Worm (Caenorhabditis elegans) whole organism, early embryonic: ENCODE data around the gene Y41E3.19.

Source experiments
- B0310.2 ChIP-seq: sonication (generic microtip); optimal IDR thresholded peaks from 2 replicates; lab custom pipeline; 2016; ENCODE audit warnings: mild to moderate bottlenecking, missing genetic modification characterization, missing compliant biosample characterization
- F13C5.2 ChIP-seq: sonication (generic microtip); optimal IDR thresholded peaks from 2 replicates; lab custom pipeline; 2017; ENCODE audit warnings: mild to moderate bottlenecking, missing genetic modification characterization, inconsistent platforms, missing compliant biosample characterization
- aly-1 ChIP-seq: sonication (generic microtip); optimal IDR thresholded peaks from 2 replicates; lab custom pipeline; 2016; ENCODE audit warnings: missing genetic modification characterization, missing compliant biosample characterization
- ama-1 ChIP-seq: fragments of 150-350 bp; optimal IDR thresholded peaks from 2 replicates; lab custom pipeline; 2014
- ceh-13 ChIP-seq: fragments of 200-800 bp; sonication (Bioruptor generic); optimal IDR thresholded peaks from 2 replicates; lab custom pipeline; 2018; ENCODE audit warnings: mild to moderate bottlenecking, missing genetic modification characterization, missing compliant biosample characterization
- ceh-36 ChIP-seq: sonication (generic microtip); optimal IDR thresholded peaks from 2 replicates; lab custom pipeline; 2016; ENCODE audit warnings: missing genetic modification characterization, inconsistent platforms, missing compliant biosample characterization
- ets-7 ChIP-seq: sonication (generic microtip); optimal IDR thresholded peaks from 2 replicates; lab custom pipeline; 2016; ENCODE audit warnings: missing genotype, missing genetic modification characterization, missing compliant biosample characterization
- flt-1 ChIP-seq: fragments of 200-800 bp; sonication (Bioruptor generic); IDR thresholded peaks from 2 replicates; pipeline ENCODE4 v1.3.6; 2022; ENCODE audit warnings: missing genetic modification characterization, missing compliant biosample characterization
- hmbx-1 ChIP-seq: sonication (generic microtip); optimal IDR thresholded peaks from 2 replicates; lab custom pipeline; 2016; ENCODE audit warnings: mild to moderate bottlenecking, missing genetic modification characterization, missing compliant biosample characterization
- hmg-4 ChIP-seq: fragments of 200-800 bp; sonication (Bioruptor generic); optimal IDR thresholded peaks from 2 replicates; lab custom pipeline; 2018; ENCODE audit warnings: mild to moderate bottlenecking, missing genetic modification characterization, missing compliant biosample characterization
- hnd-1 ChIP-seq: sonication (generic microtip); optimal IDR thresholded peaks from 2 replicates; lab custom pipeline; 2016; ENCODE audit warnings: missing genetic modification characterization, missing compliant biosample characterization
- pes-1 ChIP-seq: fragments of 200-800 bp; sonication (Bioruptor generic); IDR thresholded peaks from 2 replicates; pipeline ENCODE4 v1.3.6; 2022; ENCODE audit warnings: missing genetic modification reagents, missing genetic modification characterization, missing compliant biosample characterization
- scrt-1 ChIP-seq: fragments of 200-800 bp; sonication (Bioruptor generic); IDR thresholded peaks from 2 replicates; pipeline ENCODE4 v1.3.6; 2022; ENCODE audit warnings: missing genetic modification characterization, missing compliant biosample characterization
- sea-1 ChIP-seq: fragments of 200-800 bp; sonication (Bioruptor generic); conservative IDR thresholded peaks from 2 replicates; pipeline ENCODE4 v1.3.6; 2022; ENCODE audit warnings: missing genetic modification characterization, missing compliant biosample characterization
- tbx-11 ChIP-seq: fragments of 200-800 bp; sonication (Bioruptor generic); IDR thresholded peaks from 2 replicates; pipeline ENCODE4 v1.3.6; 2022; ENCODE audit warnings: missing genetic modification characterization, missing compliant biosample characterization
- tbx-37 ChIP-seq: fragments of 200-800 bp; sonication (Bioruptor generic); conservative IDR thresholded peaks from 2 replicates; pipeline ENCODE4 v1.3.6; 2022; ENCODE audit warnings: missing genetic modification reagents, missing genetic modification characterization, missing compliant biosample characterization
- tra-4 ChIP-seq: sonication (generic microtip); optimal IDR thresholded peaks from 2 replicates; lab custom pipeline; 2017; ENCODE audit warnings: missing genetic modification characterization, missing compliant biosample characterization

The Y41E3.19 gene

ce11 chrIV:15049288-15050094 lies 6.4 kb upstream of the Y41E3.19 start:
- TF ChIP-seq ets-7 (tag; lab: Kevin White, UChicago) (no peak), aly-1 (tag; lab: Kevin White, UChicago) (no peak), hmg-4 (GFP tag; lab: Kevin White, UChicago) (no peak), tbx-11 (GFP tag; lab: Robert Waterston, UW) (no peak), tra-4 (tag; lab: Kevin White, UChicago) (no peak), hmbx-1 (tag; lab: Kevin White, UChicago) (no peak), hnd-1 (tag; lab: Kevin White, UChicago) (no peak), ama-1 (lab: Kevin White, UChicago) (peak; percentile 91)

- TF ChIP-seq hmbx-1 (tag; lab: Kevin White, UChicago), result no peak
- TF ChIP-seq ceh-13 (GFP tag; lab: Kevin White, UChicago), result no peak
- TF ChIP-seq sea-1 (GFP tag; lab: Robert Waterston, UW), result no peak
- TF ChIP-seq ets-7 (tag; lab: Kevin White, UChicago), result no peak
- TF ChIP-seq hmg-4 (GFP tag; lab: Kevin White, UChicago), result no peak
- no peak for TF ChIP-seq tbx-37
- TF ChIP-seq hnd-1 (tag; lab: Kevin White, UChicago), result no peak
- TF ChIP-seq B0310.2 (tag; lab: Kevin White, UChicago), result no peak
- TF ChIP-seq tbx-11 (GFP tag; lab: Robert Waterston, UW), result no peak
- no peak for TF ChIP-seq ama-1 (lab: Kevin White, UChicago)
- no peak for TF ChIP-seq pes-1
- no peak for TF ChIP-seq aly-1 (tag; lab: Kevin White, UChicago)
- TF ChIP-seq tra-4 (tag; lab: Kevin White, UChicago), result no peak
- no peak for TF ChIP-seq F13C5.2 (tag; lab: Kevin White, UChicago)
- TF ChIP-seq scrt-1 (GFP tag; lab: Robert Waterston, UW), result no peak
- no peak for TF ChIP-seq flt-1 (GFP tag; lab: Robert Waterston, UW)
- no peak for TF ChIP-seq ceh-36 (tag; lab: Kevin White, UChicago)
Observed at ce11 chrIV:15051045-15051444, 4.9 kb upstream of the Y41E3.19 start.

- TF ChIP-seq tbx-11 (GFP tag; lab: Robert Waterston, UW), result no peak
Observed at ce11 chrIV:15053271-15053670, 2.7 kb upstream of the Y41E3.19 start, which contains the start of gene srt-47. TSS of gene srt-47 (minus strand) at chrIV:15053371.

ce11 chrIV:15057994-15058393 lies 2.1 kb downstream of the Y41E3.19 start, which contains the start of gene Y41E3.13:
TSS of gene Y41E3.13 (plus strand) at chrIV:15058294.
- TF ChIP-seq ets-7 (tag; lab: Kevin White, UChicago), result no peak
- no peak for TF ChIP-seq tra-4 (tag; lab: Kevin White, UChicago)
- no peak for TF ChIP-seq flt-1 (GFP tag; lab: Robert Waterston, UW)
- TF ChIP-seq scrt-1 (GFP tag; lab: Robert Waterston, UW), result no peak
- TF ChIP-seq B0310.2 (tag; lab: Kevin White, UChicago), result no peak
- TF ChIP-seq sea-1 (GFP tag; lab: Robert Waterston, UW), result no peak
- TF ChIP-seq hmbx-1 (tag; lab: Kevin White, UChicago), result no peak
- no peak for TF ChIP-seq aly-1 (tag; lab: Kevin White, UChicago)
- no peak for TF ChIP-seq tbx-11 (GFP tag; lab: Robert Waterston, UW)
- no peak for TF ChIP-seq ceh-36 (tag; lab: Kevin White, UChicago)
- no peak for TF ChIP-seq hnd-1 (tag; lab: Kevin White, UChicago)
- no peak for TF ChIP-seq ceh-13 (GFP tag; lab: Kevin White, UChicago)
- no peak for TF ChIP-seq tbx-37
- TF ChIP-seq hmg-4 (GFP tag; lab: Kevin White, UChicago), result no peak
- no peak for TF ChIP-seq F13C5.2 (tag; lab: Kevin White, UChicago)
- no peak for TF ChIP-seq ama-1 (lab: Kevin White, UChicago)
- TF ChIP-seq pes-1, result no peak

ce11 chrIV:15059150-15059549 lies 3.2 kb downstream of the Y41E3.19 start:
- TF ChIP-seq pes-1 (peak; percentile 85), hnd-1 (tag; lab: Kevin White, UChicago) (peak; percentile 5), flt-1 (GFP tag; lab: Robert Waterston, UW) (peak; percentile 72; the same call in 1 of the 2 replicates), sea-1 (GFP tag; lab: Robert Waterston, UW) (peak; percentile 69; the same call in 1 of the 2 replicates)

ce11 chrIV:15063789-15064188 lies 7.9 kb downstream of the Y41E3.19 start:
- TF ChIP-seq tbx-37 (no peak), aly-1 (tag; lab: Kevin White, UChicago) (no peak), pes-1 (no peak), tra-4 (tag; lab: Kevin White, UChicago) (no peak), scrt-1 (GFP tag; lab: Robert Waterston, UW) (no peak), B0310.2 (tag; lab: Kevin White, UChicago) (no peak), hnd-1 (tag; lab: Kevin White, UChicago) (no peak), tbx-11 (GFP tag; lab: Robert Waterston, UW) (no peak), hmbx-1 (tag; lab: Kevin White, UChicago) (no peak), flt-1 (GFP tag; lab: Robert Waterston, UW) (no peak), ama-1 (lab: Kevin White, UChicago) (no peak), ets-7 (tag; lab: Kevin White, UChicago) (no peak), hmg-4 (GFP tag; lab: Kevin White, UChicago) (no peak), sea-1 (GFP tag; lab: Robert Waterston, UW) (no peak), ceh-36 (tag; lab: Kevin White, UChicago) (no peak), ceh-13 (GFP tag; lab: Kevin White, UChicago) (no peak), F13C5.2 (tag; lab: Kevin White, UChicago) (no peak)

- TF ChIP-seq ets-7 (tag; lab: Kevin White, UChicago) (no peak), B0310.2 (tag; lab: Kevin White, UChicago) (no peak), ceh-36 (tag; lab: Kevin White, UChicago) (no peak), hnd-1 (tag; lab: Kevin White, UChicago) (no peak)
Observed at ce11 chrIV:15065653-15066052, 9.7 kb downstream of the Y41E3.19 start, which contains the start of gene Y41E3.18. TSS of gene Y41E3.18 (minus strand) at chrIV:15065753.
